Fruit fly (Drosophila melanogaster) Kc167 (cell line): ENCODE data around the gene wapl.

Experiments used
- Sin3A ChIP-seq: fragments of >200 bp; optimal IDR thresholded peaks from 2 replicates; lab custom pipeline; 2018; ENCODE audit warnings: missing external identifiers
- h ChIP-seq: fragments of >200 bp; optimal IDR thresholded peaks from 3 replicates; lab custom pipeline; 2018; ENCODE audit warnings: missing external identifiers
- insv ChIP-seq: fragments of >200 bp; optimal IDR thresholded peaks from 3 replicates; lab custom pipeline; 2018; ENCODE audit warnings: missing external identifiers
- psq ChIP-seq: fragments of >200 bp; optimal IDR thresholded peaks from 2 replicates; lab custom pipeline; 2017; ENCODE audit warnings: missing external identifiers
- ttk ChIP-seq: sonication (Bioruptor generic); optimal IDR thresholded peaks from 2 replicates; lab custom pipeline; 2017; ENCODE audit warnings: missing external identifiers

dm6 chrX:2194208-2195094, 35.7 kb upstream of the wapl start:
- TF ChIP-seq h (lab: Kevin White, UChicago) (no peak), insv (lab: Kevin White, UChicago) (no peak), psq (lab: Kevin White, UChicago) (no peak), ttk (no peak), Sin3A (lab: Kevin White, UChicago) (no peak)
